Worm (Caenorhabditis elegans): ENCODE measurements around the gene F54F2.9.

DNA sequence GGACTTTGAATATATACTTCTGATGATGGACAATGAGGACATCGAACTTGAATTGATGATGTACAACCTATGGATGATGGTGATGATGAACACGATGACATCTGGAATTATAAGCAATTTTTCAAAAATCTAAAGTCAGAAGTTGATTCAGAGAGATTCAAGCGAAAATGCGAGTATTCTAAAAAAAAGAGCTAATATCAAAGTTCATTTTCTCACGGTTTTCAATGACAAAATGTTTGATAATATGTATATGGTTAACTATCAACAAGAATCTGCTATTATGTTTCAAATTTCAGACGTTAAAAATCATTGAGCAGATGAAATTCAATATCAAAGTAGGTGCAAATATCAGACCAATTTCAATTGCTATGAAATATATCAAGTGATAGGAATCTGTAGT, 47.1 kb downstream of the F54F2.9 start, which contains the start of gene K02D10.4:
- TF ChIP-seq ztf-29 (GFP tag; IDR thresholded peaks at IDR 0.05) (no peak), cog-1 (tag; optimal IDR thresholded peaks at IDR 0.05) (no peak), flt-1 (GFP tag; IDR thresholded peaks at IDR 0.05) (no peak), T22C8.4 (GFP tag; IDR thresholded peaks at IDR 0.05) (no peak), klf-2 (GFP tag; conservative IDR thresholded peaks at IDR 0.05) (no peak), med-1 (GFP tag; optimal IDR thresholded peaks at IDR 0.05; ENCODE audit: insufficient read depth) (no peak)
